Fruit fly (Drosophila melanogaster) whole organism, embryonic: ENCODE results near the gene ND-B18.

Experiments used
- Antp ChIP-seq: fragments of 200-800 bp; sonication (Bioruptor generic); optimal IDR thresholded peaks from 3 replicates; lab custom pipeline; 2016; ENCODE audit warnings: missing biosample characterization, missing genetic modification characterization
- CG11085 ChIP-seq: fragments of 200-800 bp; sonication (Bioruptor generic); IDR thresholded peaks from 2 replicates; pipeline ENCODE4 v1.3.6; 2022; ENCODE audit warnings: missing biosample characterization, missing genetic modification characterization
- CG11695 ChIP-seq: fragments of 200-800 bp; sonication (Bioruptor generic); IDR thresholded peaks from 3 replicates; pipeline ENCODE4 v1.3.6; 2022; ENCODE audit warnings: missing biosample characterization, missing genetic modification characterization
- CG18764 ChIP-seq: fragments of 200-800 bp; sonication (Bioruptor generic); optimal IDR thresholded peaks from 3 replicates; lab custom pipeline; 2016; ENCODE audit warnings: missing biosample characterization, missing genetic modification characterization
- CG31224 ChIP-seq: fragments of 200-800 bp; sonication (Bioruptor generic); IDR thresholded peaks from 2 replicates; pipeline ENCODE4 v1.3.6; 2022; ENCODE audit warnings: missing biosample characterization, missing genetic modification characterization
- CG3163 ChIP-seq: fragments of 200-800 bp; sonication (Bioruptor generic); optimal IDR thresholded peaks from 3 replicates; lab custom pipeline; 2016; ENCODE audit warnings: missing biosample characterization, missing genetic modification characterization
- CG34422 ChIP-seq: fragments of 200-800 bp; sonication (Bioruptor generic); IDR thresholded peaks from 3 replicates; pipeline ENCODE4 v1.3.6; 2022; ENCODE audit warnings: missing biosample characterization, missing genetic modification characterization
- CG4820 ChIP-seq: fragments of 200-800 bp; sonication (Bioruptor generic); optimal IDR thresholded peaks from 3 replicates; lab custom pipeline; 2016; ENCODE audit warnings: missing biosample characterization, missing genetic modification characterization
- CG4854 ChIP-seq: fragments of 200-800 bp; sonication (Bioruptor generic); optimal IDR thresholded peaks from 2 replicates; lab custom pipeline; 2016; ENCODE audit warnings: missing biosample characterization, missing genetic modification characterization, inconsistent platforms
- CG7357 ChIP-seq: fragments of 200-800 bp; sonication (Bioruptor generic); IDR thresholded peaks from 3 replicates; pipeline ENCODE4 v1.3.6; 2022; ENCODE audit warnings: missing biosample characterization, missing genetic modification characterization
- CG9727 ChIP-seq: fragments of 200-800 bp; sonication (Bioruptor generic); optimal IDR thresholded peaks from 3 replicates; lab custom pipeline; 2017; ENCODE audit warnings: missing biosample characterization, mild to moderate bottlenecking, missing genetic modification characterization
- CrebB ChIP-seq: fragments of 200-800 bp; sonication (Bioruptor generic); optimal IDR thresholded peaks from 3 replicates; lab custom pipeline; 2018; ENCODE audit warnings: missing biosample characterization, mild to moderate bottlenecking, missing genetic modification characterization
- D ChIP-seq, 2 experiments: fragments of 200-800 bp in 1 of 2; fragments of >200 bp in 1 of 2; sonication (Bioruptor generic) in 1 of 2; optimal IDR thresholded peaks; 2 replicates in 1 of 2; 3 replicates in 1 of 2; lab custom pipeline; 2017; ENCODE audit warnings: mild to moderate bottlenecking in 1 of 2, missing biosample characterization in 1 of 2, missing genetic modification characterization in 1 of 2, missing genetic modification reagents in 1 of 2
- Dek ChIP-seq: fragments of 200-800 bp; sonication (Bioruptor generic); optimal IDR thresholded peaks from 3 replicates; lab custom pipeline; 2019; ENCODE audit warnings: missing biosample characterization, mild to moderate bottlenecking, missing genetic modification characterization, moderate library complexity
- Dfd ChIP-seq, 2 experiments: fragments of >200 bp; optimal IDR thresholded peaks; 2 replicates each; lab custom pipeline; 2017; ENCODE audit warnings: missing biosample characterization in 2 of 2, missing genetic modification characterization in 2 of 2
- Doc2 ChIP-seq: fragments of 200-800 bp; sonication (Bioruptor generic); IDR thresholded peaks from 2 replicates; pipeline ENCODE4 v1.3.6; 2022; ENCODE audit warnings: missing biosample characterization, missing genetic modification characterization
- Gsc ChIP-seq: fragments of 200-800 bp; sonication (Bioruptor generic); IDR thresholded peaks from 2 replicates; pipeline ENCODE4 v1.3.6; 2022; ENCODE audit warnings: missing biosample characterization, missing genetic modification characterization
- H2.0 ChIP-seq: fragments of 200-800 bp; sonication (Bioruptor generic); IDR thresholded peaks from 2 replicates; pipeline ENCODE4 v1.3.6; 2022; ENCODE audit warnings: missing biosample characterization, missing genetic modification characterization
- Lpt ChIP-seq: fragments of >200 bp; optimal IDR thresholded peaks from 2 replicates; lab custom pipeline; 2018; ENCODE audit warnings: missing biosample characterization, missing genetic modification characterization
- MBD-R2 ChIP-seq: fragments of 200-800 bp; sonication (Bioruptor generic); IDR thresholded peaks from 2 replicates; pipeline ENCODE4 v1.3.6; 2022; ENCODE audit warnings: missing biosample characterization, missing genetic modification characterization
- Mes4 ChIP-seq: fragments of 200-800 bp; sonication (Bioruptor generic); optimal IDR thresholded peaks from 2 replicates; lab custom pipeline; 2016; ENCODE audit warnings: missing biosample characterization, missing genetic modification characterization
- Myb ChIP-seq: fragments of 200-800 bp; sonication (Bioruptor generic); optimal IDR thresholded peaks from 2 replicates; lab custom pipeline; 2016; ENCODE audit warnings: missing biosample characterization, missing genetic modification characterization
- PHDP ChIP-seq: fragments of 200-800 bp; sonication (Bioruptor generic); optimal IDR thresholded peaks from 3 replicates; lab custom pipeline; 2018; ENCODE audit warnings: missing biosample characterization, mild to moderate bottlenecking, missing genetic modification characterization, moderate library complexity
- Scr ChIP-seq: fragments of 200-800 bp; sonication (Bioruptor generic); IDR thresholded peaks from 2 replicates; pipeline ENCODE4 v1.3.6; 2022; ENCODE audit warnings: missing biosample characterization, missing genetic modification characterization; ENCODE audit not compliant: partially characterized antibody
- Sry-δ ChIP-seq: fragments of 200-800 bp; sonication (Bioruptor generic); optimal IDR thresholded peaks from 2 replicates; lab custom pipeline; 2016; ENCODE audit warnings: missing biosample characterization, missing genetic modification characterization
- Trl ChIP-seq, 3 experiments: fragments of >200 bp in 2 of 3; fragments of 200-800 bp in 1 of 3; sonication (Bioruptor generic) in 1 of 3; optimal IDR thresholded peaks; 2 replicates in 1 of 3; 3 replicates in 2 of 3; lab custom pipeline; 2016 to 2017; ENCODE audit warnings: missing biosample characterization in 1 of 3, missing genetic modification characterization in 1 of 3
- ap ChIP-seq: fragments of 200-800 bp; sonication (Bioruptor generic); IDR thresholded peaks from 2 replicates; pipeline ENCODE4 v1.3.6; 2022; ENCODE audit warnings: missing biosample characterization, missing genetic modification characterization
- crc ChIP-seq: fragments of 200-800 bp; sonication (Bioruptor generic); optimal IDR thresholded peaks from 2 replicates; lab custom pipeline; 2016; ENCODE audit warnings: missing biosample characterization, missing genetic modification characterization
- dan ChIP-seq: fragments of 200-800 bp; sonication (Bioruptor generic); IDR thresholded peaks from 2 replicates; pipeline ENCODE4 v1.3.6; 2022; ENCODE audit warnings: missing biosample characterization, missing genetic modification characterization
- ems ChIP-seq: fragments of 200-800 bp; sonication (Bioruptor generic); optimal IDR thresholded peaks from 3 replicates; lab custom pipeline; 2016; ENCODE audit warnings: missing biosample characterization, missing genetic modification characterization
- fru ChIP-seq: fragments of >200 bp; optimal IDR thresholded peaks from 2 replicates; lab custom pipeline; 2017
- gsb ChIP-seq: fragments of 200-800 bp; sonication (Bioruptor generic); IDR thresholded peaks from 2 replicates; pipeline ENCODE4 v1.3.6; 2022; ENCODE audit warnings: missing biosample characterization, missing genetic modification characterization
- gt ChIP-seq: fragments of 200-800 bp; sonication (Bioruptor generic); IDR thresholded peaks from 2 replicates; pipeline ENCODE4 v1.3.6; 2022; ENCODE audit warnings: missing biosample characterization, missing genetic modification characterization
- hb ChIP-seq: fragments of 200-800 bp; sonication (Bioruptor generic); IDR thresholded peaks from 3 replicates; pipeline ENCODE4 v1.3.6; 2022; ENCODE audit warnings: missing biosample characterization, missing genetic modification characterization; ENCODE audit not compliant: partially characterized antibody
- hkb ChIP-seq, 2 experiments: fragments of 200-800 bp in 1 of 2; fragments of >200 bp in 1 of 2; sonication (Bioruptor generic) in 1 of 2; IDR thresholded peaks in 1 of 2; optimal IDR thresholded peaks in 1 of 2; 2 replicates each; pipeline versions ENCODE4 v1.3.6 to Lab custom; 2017 to 2022; ENCODE audit warnings: missing biosample characterization in 1 of 2, missing genetic modification characterization in 1 of 2
- kah ChIP-seq: fragments of 200-800 bp; sonication (Bioruptor generic); optimal IDR thresholded peaks from 2 replicates; lab custom pipeline; 2018; ENCODE audit warnings: missing biosample characterization, mild to moderate bottlenecking, missing genetic modification characterization
- knrl ChIP-seq: fragments of 200-800 bp; sonication (Bioruptor generic); IDR thresholded peaks from 3 replicates; pipeline ENCODE4 v1.3.6; 2022; ENCODE audit warnings: missing biosample characterization, missing genetic modification characterization; ENCODE audit not compliant: partially characterized antibody
- mam ChIP-seq: fragments of 200-800 bp; sonication (Bioruptor generic); optimal IDR thresholded peaks from 3 replicates; lab custom pipeline; 2016; ENCODE audit warnings: missing biosample characterization, missing genetic modification characterization
- nmo ChIP-seq: fragments of 200-800 bp; sonication (Bioruptor generic); optimal IDR thresholded peaks from 2 replicates; lab custom pipeline; 2018; ENCODE audit warnings: missing biosample characterization, mild to moderate bottlenecking, missing genetic modification characterization, moderate library complexity
- nom ChIP-seq: fragments of 200-800 bp; sonication (Bioruptor generic); optimal IDR thresholded peaks from 2 replicates; lab custom pipeline; 2017; ENCODE audit warnings: missing biosample characterization, missing genetic modification characterization, mild to moderate bottlenecking, moderate library complexity, missing genetic modification reagents
- pan ChIP-seq, 4 experiments: fragments of >200 bp in 3 of 4; fragments of 200-800 bp in 1 of 4; sonication (Bioruptor generic) in 1 of 4; optimal IDR thresholded peaks in 3 of 4; IDR thresholded peaks in 1 of 4; 2 replicates each; pipeline versions ENCODE4 v1.3.6 to Lab custom; 2017 to 2022; ENCODE audit warnings: missing biosample characterization in 2 of 4, missing genetic modification characterization in 2 of 4, mixed read lengths in 1 of 4
- pzg ChIP-seq: fragments of 200-800 bp; sonication (Bioruptor generic); optimal IDR thresholded peaks from 3 replicates; lab custom pipeline; 2018; ENCODE audit warnings: missing biosample characterization, mild to moderate bottlenecking, missing genetic modification characterization, moderate library complexity
- sima ChIP-seq: fragments of 200-800 bp; sonication (Bioruptor generic); optimal IDR thresholded peaks from 2 replicates; lab custom pipeline; 2016; ENCODE audit warnings: missing biosample characterization, missing genetic modification characterization
- so ChIP-seq: fragments of 200-800 bp; sonication (Bioruptor generic); IDR thresholded peaks from 3 replicates; pipeline ENCODE4 v1.3.6; 2022; ENCODE audit warnings: missing biosample characterization, missing genetic modification characterization
- tup ChIP-seq: fragments of 200-800 bp; sonication (Bioruptor generic); optimal IDR thresholded peaks from 2 replicates; lab custom pipeline; 2016; ENCODE audit warnings: missing biosample characterization, mild to moderate bottlenecking, missing genetic modification characterization, moderate library complexity
- vnd ChIP-seq: fragments of 200-800 bp; sonication (Bioruptor generic); IDR thresholded peaks from 3 replicates; pipeline ENCODE4 v1.3.6; 2022; ENCODE audit warnings: missing biosample characterization, missing genetic modification characterization; ENCODE audit not compliant: partially characterized antibody
- yki ChIP-seq: fragments of >200 bp; optimal IDR thresholded peaks from 3 replicates; lab custom pipeline; 2018
- zfh1 ChIP-seq: fragments of 200-800 bp; sonication (Bioruptor generic); IDR thresholded peaks from 3 replicates; pipeline ENCODE4 v1.3.6; 2022; ENCODE audit warnings: missing biosample characterization, missing genetic modification characterization

The ND-B18 gene

dm6 chrX:15074646-15075351 lies 11.3 kb downstream of the ND-B18 start (continued):
- TF ChIP-seq CrebB (peak; percentile 84), CG18764 (GFP tag; lab: Kevin White, UChicago) (peak; percentile 69), Dek (peak; percentile 80), sima (GFP tag; lab: Kevin White, UChicago) (peak; percentile 26), Sry-δ (GFP tag; lab: Kevin White, UChicago) (peak; percentile 65), vnd (GFP tag; lab: Robert Waterston, UW) (no peak), Mes4 (GFP tag; lab: Kevin White, UChicago) (peak; percentile 86), fru (lab: Kevin White, UChicago) (no peak), ap (GFP tag; lab: Robert Waterston, UW) (peak; percentile 62), CG34422 (GFP tag; lab: Robert Waterston, UW) (peak; percentile 89; the same call in 2 of the 3 replicates), gsb (GFP tag; lab: Robert Waterston, UW) (peak; percentile 71), kah (peak; percentile 77), Trl (optimal IDR thresholded peaks at IDR 0.05; lab: Kevin White, UChicago) (peak; percentile 52 to 73), Trl (GFP tag; optimal IDR thresholded peaks at IDR 0.05; lab: Kevin White, UChicago) (peak; percentile 93), pan (optimal IDR thresholded peaks at IDR 0.05; lab: Kevin White, UChicago) (no peak), pan (GFP tag; optimal IDR thresholded peaks at IDR 0.05 in 1 of 2, IDR thresholded peaks at IDR 0.05 in 1 of 2) (peak in 1 of 2 experiments; percentile 89), hb (GFP tag; lab: Robert Waterston, UW) (no peak), CG11085 (peak; percentile 87), Myb (GFP tag; lab: Kevin White, UChicago) (peak; percentile 79), CG31224 (GFP tag; lab: Robert Waterston, UW) (peak; percentile 67), CG4820 (GFP tag; lab: Kevin White, UChicago) (peak; percentile 86), nmo (peak; percentile 86), knrl (no peak), hkb (optimal IDR thresholded peaks at IDR 0.05; lab: Kevin White, UChicago) (peak; percentile 44), hkb (GFP tag; IDR thresholded peaks at IDR 0.05; lab: Robert Waterston, UW) (peak; percentile 86), PHDP (tag; lab: Kevin White, UChicago) (peak; percentile 85), MBD-R2 (GFP tag; lab: Robert Waterston, UW) (peak; percentile 60), D (optimal IDR thresholded peaks at IDR 0.05; lab: Kevin White, UChicago) (no peak), D (GFP tag; optimal IDR thresholded peaks at IDR 0.05; lab: Kevin White, UChicago) (peak; percentile 69), H2.0 (GFP tag; lab: Robert Waterston, UW) (peak; percentile 84), CG9727 (peak; percentile 87), CG3163 (GFP tag; lab: Kevin White, UChicago) (peak; percentile 86), dan (peak; percentile 37; the same call in 1 of the 2 replicates), Antp (GFP tag; lab: Kevin White, UChicago) (peak; percentile 95), Gsc (peak; percentile 71; the same call in 1 of the 2 replicates), CG7357 (GFP tag; lab: Robert Waterston, UW) (peak; percentile 76), Dfd (GFP tag; optimal IDR thresholded peaks at IDR 0.05; lab: Kevin White, UChicago) (no peak), Doc2 (GFP tag; lab: Robert Waterston, UW) (peak; percentile 61; the same call in 1 of the 2 replicates), Scr (no peak), pzg (peak; percentile 28), yki (lab: Kevin White, UChicago) (no peak), zfh1 (GFP tag; lab: Robert Waterston, UW) (peak; percentile 90), Lpt (no peak), tup (GFP tag; lab: Kevin White, UChicago) (peak; percentile 82), gt (GFP tag; lab: Robert Waterston, UW) (peak; percentile 79), nom (GFP tag; lab: Kevin White, UChicago) (peak; percentile 97), crc (GFP tag; lab: Kevin White, UChicago) (peak; percentile 93), CG4854 (peak; percentile 79), mam (GFP tag; lab: Kevin White, UChicago) (peak; percentile 97), CG11695 (peak; percentile 83), ems (peak; percentile 91), so (GFP tag; lab: Robert Waterston, UW) (peak; percentile 82; the same call in 2 of the 3 replicates)
